Fruit fly (Drosophila melanogaster): ENCODE measurements around the gene CG34428.

The CG34428 gene

DNA sequence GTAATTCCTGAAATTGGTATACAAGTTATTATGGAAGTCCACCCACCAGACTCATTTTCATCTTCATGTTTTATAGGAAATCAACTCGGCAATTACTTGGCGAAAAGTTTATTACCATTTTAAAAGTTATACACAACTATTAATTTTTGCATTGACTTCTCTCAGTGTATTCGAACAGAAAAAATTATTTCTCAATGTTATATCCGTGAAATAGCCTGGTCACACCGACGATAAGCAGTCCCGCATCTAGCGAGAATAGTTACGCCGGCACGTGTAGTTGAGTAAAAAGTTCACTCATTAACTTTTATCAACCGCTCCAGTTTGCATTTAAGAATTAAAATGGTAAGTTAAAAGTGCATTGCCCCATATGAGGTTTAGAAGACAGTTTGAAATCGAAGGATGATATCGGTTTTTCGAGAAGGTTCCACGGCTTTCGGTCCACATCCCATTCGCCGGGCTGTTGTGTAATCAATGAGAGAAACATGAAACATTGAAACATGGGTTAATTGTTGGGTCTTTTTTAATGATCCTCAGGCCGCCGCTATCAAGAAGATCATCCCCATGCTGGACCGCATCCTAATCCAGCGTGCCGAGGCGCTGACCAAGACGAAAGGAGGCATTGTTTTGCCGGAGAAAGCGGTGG is 45.6 kb upstream of the CG34428 start, which contains the start of gene CG11267 (continued):
- TF ChIP-seq Trl (optimal IDR thresholded peaks at IDR 0.05) (no peak), Trl (GFP tag; optimal IDR thresholded peaks at IDR 0.05) (peak; percentile 90), CG13424 (tag; optimal IDR thresholded peaks at IDR 0.05) (peak; percentile 77), ham (GFP tag; IDR thresholded peaks at IDR 0.05) (peak; percentile 57; the same call in 1 of the 2 replicates), Dip2 (GFP tag; IDR thresholded peaks at IDR 0.05) (peak; percentile 29; the same call in 1 of the 2 replicates), CG11504 (tag; optimal IDR thresholded peaks at IDR 0.05) (peak; percentile 90), zf30C (GFP tag; optimal IDR thresholded peaks at IDR 0.05) (peak; percentile 94), Sry-δ (GFP tag; optimal IDR thresholded peaks at IDR 0.05) (peak; percentile 32), ap (GFP tag; IDR thresholded peaks at IDR 0.05) (peak; percentile 91), bab2 (GFP tag; optimal IDR thresholded peaks at IDR 0.05) (peak; percentile 80), CG2129 (GFP tag; IDR thresholded peaks at IDR 0.05; ENCODE audit: partially characterized antibody) (no peak), CG2202 (tag; optimal IDR thresholded peaks at IDR 0.05) (peak; percentile 47), stwl (tag; optimal IDR thresholded peaks at IDR 0.05) (peak; percentile 35), NfI (GFP tag; optimal IDR thresholded peaks at IDR 0.05) (peak; percentile 75), crp (GFP tag; optimal IDR thresholded peaks at IDR 0.05) (no peak), wor (GFP tag; IDR thresholded peaks at IDR 0.05) (peak; percentile 51; the same call in 1 of the 2 replicates), dan (GFP tag; IDR thresholded peaks at IDR 0.05) (no peak), fd96Cb (tag; optimal IDR thresholded peaks at IDR 0.05) (peak; percentile 85), CG6175 (GFP tag; IDR thresholded peaks at IDR 0.05) (peak; percentile 82), grn (GFP tag; optimal IDR thresholded peaks at IDR 0.05) (no peak), pros (GFP tag; optimal IDR thresholded peaks at IDR 0.05) (no peak), Sry-β (GFP tag; optimal IDR thresholded peaks at IDR 0.05) (peak; percentile 38), ranshi (GFP tag; IDR thresholded peaks at IDR 0.05) (peak; percentile 91), CTCF (GFP tag; optimal IDR thresholded peaks at IDR 0.05) (peak; percentile 43), CG34224 (GFP tag; IDR thresholded peaks at IDR 0.05; ENCODE audit: partially characterized antibody) (peak; percentile 37; the same call in 2 of the 3 replicates), CG15073 (GFP tag; optimal IDR thresholded peaks at IDR 0.05) (no peak), p53 (GFP tag; optimal IDR thresholded peaks at IDR 0.05) (peak; percentile 47), CG7271 (tag; optimal IDR thresholded peaks at IDR 0.05) (no peak), ab (GFP tag; optimal IDR thresholded peaks at IDR 0.05) (peak; percentile 72), CG6791 (GFP tag; IDR thresholded peaks at IDR 0.05; ENCODE audit: partially characterized antibody) (peak; percentile 44; the same call in 1 of the 3 replicates), twi (tag; optimal IDR thresholded peaks at IDR 0.05) (peak; percentile 17), en (GFP tag; optimal IDR thresholded peaks at IDR 0.05) (peak; percentile 68), D19A (tag; optimal IDR thresholded peaks at IDR 0.05) (peak; percentile 78), wek (GFP tag; optimal IDR thresholded peaks at IDR 0.05) (peak; percentile 74), CG1024 (GFP tag; IDR thresholded peaks at IDR 0.05) (peak; percentile 91), lab (GFP tag; optimal IDR thresholded peaks at IDR 0.05) (peak; percentile 93), kni (GFP tag; optimal IDR thresholded peaks at IDR 0.05) (no peak), CG4282 (GFP tag; optimal IDR thresholded peaks at IDR 0.05) (peak; percentile 60), org-1 (GFP tag; optimal IDR thresholded peaks at IDR 0.05) (peak; percentile 53), Asciz (GFP tag; optimal IDR thresholded peaks at IDR 0.05) (peak; percentile 78), ro (GFP tag; IDR thresholded peaks at IDR 0.05) (peak; percentile 75), CG4424 (GFP tag; optimal IDR thresholded peaks at IDR 0.05) (peak; percentile 85), Abd-B (GFP tag; optimal IDR thresholded peaks at IDR 0.05) (peak; percentile 83), HLHmδ (GFP tag; optimal IDR thresholded peaks at IDR 0.05) (no peak), CG9932 (GFP tag; IDR thresholded peaks at IDR 0.05) (peak; percentile 96), Spps (tag; optimal IDR thresholded peaks at IDR 0.05) (peak; percentile 63), maf-S (GFP tag; optimal IDR thresholded peaks at IDR 0.05) (peak; percentile 82), nom (GFP tag; optimal IDR thresholded peaks at IDR 0.05) (peak; percentile 60), Six4 (GFP tag; optimal IDR thresholded peaks at IDR 0.05) (peak; percentile 78), CG8359 (GFP tag; optimal IDR thresholded peaks at IDR 0.05; ENCODE audit: borderline replicate concordance) (peak; percentile 56)

All from whole organism, embryonic.